Fruit fly (Drosophila melanogaster) whole organism, embryonic: ENCODE measurements around the gene CG17154.

Experiments used
- Ada2b ChIP-seq: fragments of 200-800 bp; sonication (Bioruptor generic); IDR thresholded peaks from 2 replicates; pipeline ENCODE4 v1.3.6; 2022; ENCODE audit warnings: missing biosample characterization, missing genetic modification characterization
- Antp ChIP-seq: fragments of 200-800 bp; sonication (Bioruptor generic); optimal IDR thresholded peaks from 3 replicates; lab custom pipeline; 2016; ENCODE audit warnings: missing biosample characterization, missing genetic modification characterization
- Atf6 ChIP-seq: fragments of 200-800 bp; sonication (Bioruptor generic); IDR thresholded peaks from 2 replicates; pipeline ENCODE4 v1.3.6; 2022; ENCODE audit warnings: missing biosample characterization, missing genetic modification characterization
- BEAF-32 ChIP-seq: fragments of 200-800 bp; sonication (Bioruptor generic); optimal IDR thresholded peaks from 3 replicates; lab custom pipeline; 2017; ENCODE audit warnings: missing biosample characterization, missing genetic modification characterization, mild to moderate bottlenecking, moderate library complexity, missing genetic modification reagents
- CG10959 ChIP-seq: fragments of 200-800 bp; sonication (Bioruptor generic); IDR thresholded peaks from 2 replicates; pipeline ENCODE4 v1.3.6; 2022; ENCODE audit warnings: missing biosample characterization, missing genetic modification characterization
- CG11085 ChIP-seq: fragments of 200-800 bp; sonication (Bioruptor generic); IDR thresholded peaks from 2 replicates; pipeline ENCODE4 v1.3.6; 2022; ENCODE audit warnings: missing biosample characterization, missing genetic modification characterization
- CG11456 ChIP-seq: fragments of 200-800 bp; sonication (Bioruptor generic); IDR thresholded peaks from 3 replicates; pipeline ENCODE4 v1.3.6; 2022; ENCODE audit warnings: missing biosample characterization, missing genetic modification characterization
- CG12942 ChIP-seq: fragments of 200-800 bp; sonication (Bioruptor generic); optimal IDR thresholded peaks from 3 replicates; lab custom pipeline; 2016; ENCODE audit warnings: missing biosample characterization, missing genetic modification characterization
- CG13296 ChIP-seq: fragments of 200-800 bp; sonication (Bioruptor generic); optimal IDR thresholded peaks from 3 replicates; lab custom pipeline; 2018; ENCODE audit warnings: missing biosample characterization, mild to moderate bottlenecking, missing genetic modification characterization
- CG14965 ChIP-seq: fragments of 200-800 bp; sonication (Bioruptor generic); optimal IDR thresholded peaks from 2 replicates; lab custom pipeline; 2016; ENCODE audit warnings: missing biosample characterization, missing genetic modification characterization, borderline replicate concordance
- CG15073 ChIP-seq: fragments of 200-800 bp; sonication (Bioruptor generic); optimal IDR thresholded peaks from 2 replicates; lab custom pipeline; 2016; ENCODE audit warnings: missing biosample characterization, missing genetic modification characterization
- CG15479 ChIP-seq: fragments of 200-800 bp; sonication (Bioruptor generic); optimal IDR thresholded peaks from 3 replicates; lab custom pipeline; 2019; ENCODE audit warnings: missing biosample characterization, mild to moderate bottlenecking, missing genetic modification characterization, moderate library complexity
- CG17186 ChIP-seq: fragments of 200-800 bp; sonication (Bioruptor generic); optimal IDR thresholded peaks from 3 replicates; lab custom pipeline; 2017; ENCODE audit warnings: missing biosample characterization, missing genetic modification reagents, missing genetic modification characterization
- CG18262 ChIP-seq: fragments of 200-800 bp; optimal IDR thresholded peaks from 3 replicates; lab custom pipeline; 2019; ENCODE audit warnings: missing biosample characterization, mild to moderate bottlenecking, missing genetic modification characterization, moderate library complexity
- CG31224 ChIP-seq: fragments of 200-800 bp; sonication (Bioruptor generic); IDR thresholded peaks from 2 replicates; pipeline ENCODE4 v1.3.6; 2022; ENCODE audit warnings: missing biosample characterization, missing genetic modification characterization
- CG4282 ChIP-seq: fragments of 200-800 bp; sonication (Bioruptor generic); optimal IDR thresholded peaks from 2 replicates; lab custom pipeline; 2016; ENCODE audit warnings: missing biosample characterization, missing genetic modification characterization
- CG4404 ChIP-seq: fragments of 200-800 bp; sonication (Bioruptor generic); IDR thresholded peaks from 2 replicates; pipeline ENCODE4 v1.3.6; 2022; ENCODE audit warnings: missing biosample characterization, missing genetic modification characterization
- CG4424 ChIP-seq: fragments of 200-800 bp; sonication (Bioruptor generic); optimal IDR thresholded peaks from 3 replicates; lab custom pipeline; 2016; ENCODE audit warnings: missing biosample characterization, missing genetic modification characterization
- CG6813 ChIP-seq: fragments of 200-800 bp; sonication (Bioruptor generic); optimal IDR thresholded peaks from 2 replicates; lab custom pipeline; 2017; ENCODE audit warnings: missing biosample characterization, missing genetic modification characterization, mild to moderate bottlenecking, moderate library complexity, missing genetic modification reagents
- CG6854 ChIP-seq: fragments of 200-800 bp; sonication (Bioruptor generic); optimal IDR thresholded peaks from 3 replicates; lab custom pipeline; 2017; ENCODE audit warnings: missing biosample characterization, mild to moderate bottlenecking, missing genetic modification characterization
- CG7928 ChIP-seq: fragments of 200-800 bp; sonication (Bioruptor generic); optimal IDR thresholded peaks from 2 replicates; lab custom pipeline; 2017; ENCODE audit warnings: missing biosample characterization, mild to moderate bottlenecking, missing genetic modification characterization
- CG8388 ChIP-seq: fragments of 200-800 bp; sonication (Bioruptor generic); optimal IDR thresholded peaks from 2 replicates; lab custom pipeline; 2019; ENCODE audit warnings: missing biosample characterization, mild to moderate bottlenecking, missing genetic modification characterization, moderate library complexity
- CG8765 ChIP-seq: fragments of 200-800 bp; sonication (Bioruptor generic); IDR thresholded peaks from 2 replicates; pipeline ENCODE4 v1.3.6; 2022; ENCODE audit warnings: missing biosample characterization, missing genetic modification characterization
- Dad ChIP-seq: fragments of 200-800 bp; sonication (Bioruptor generic); optimal IDR thresholded peaks from 3 replicates; lab custom pipeline; 2016; ENCODE audit warnings: missing biosample characterization, missing genetic modification characterization
- Dip3 ChIP-seq: fragments of 200-800 bp; sonication (Bioruptor generic); optimal IDR thresholded peaks from 3 replicates; lab custom pipeline; 2016; ENCODE audit warnings: missing biosample characterization, missing genetic modification characterization
- Dll ChIP-seq: fragments of 200-800 bp; sonication (Bioruptor generic); IDR thresholded peaks from 4 replicates; pipeline ENCODE4 v1.3.6; 2022; ENCODE audit warnings: missing biosample characterization, missing genetic modification characterization; ENCODE audit not compliant: partially characterized antibody
- Fer3 ChIP-seq: fragments of 200-800 bp; sonication (Bioruptor generic); optimal IDR thresholded peaks from 2 replicates; lab custom pipeline; 2018; ENCODE audit warnings: missing biosample characterization, mild to moderate bottlenecking, missing genetic modification characterization, moderate library complexity
- GATAe ChIP-seq: fragments of 200-800 bp; sonication (Bioruptor generic); conservative IDR thresholded peaks from 2 replicates; pipeline ENCODE4 v1.3.6; 2022; ENCODE audit warnings: missing biosample characterization, missing genetic modification characterization
- HmgD ChIP-seq: fragments of 200-800 bp; sonication (Bioruptor generic); optimal IDR thresholded peaks from 3 replicates; lab custom pipeline; 2016; ENCODE audit warnings: missing biosample characterization, missing genetic modification characterization
- Med ChIP-seq: fragments of 200-800 bp; sonication (Bioruptor generic); peaks from one replicate; lab custom pipeline; 2016; ENCODE audit warnings: missing biosample characterization, missing genetic modification characterization, mild to moderate bottlenecking, inconsistent platforms, moderate library complexity
- NC2β ChIP-seq: fragments of 200-800 bp; sonication (Bioruptor generic); optimal IDR thresholded peaks from 2 replicates; lab custom pipeline; 2016; ENCODE audit warnings: missing biosample characterization, missing genetic modification characterization
- NfI ChIP-seq: fragments of 200-800 bp; sonication (Bioruptor generic); optimal IDR thresholded peaks from 3 replicates; lab custom pipeline; 2018; ENCODE audit warnings: missing biosample characterization, mild to moderate bottlenecking, missing genetic modification characterization, moderate library complexity
- PHDP ChIP-seq: fragments of 200-800 bp; sonication (Bioruptor generic); optimal IDR thresholded peaks from 3 replicates; lab custom pipeline; 2018; ENCODE audit warnings: missing biosample characterization, mild to moderate bottlenecking, missing genetic modification characterization, moderate library complexity
- Scr ChIP-seq: fragments of 200-800 bp; sonication (Bioruptor generic); IDR thresholded peaks from 2 replicates; pipeline ENCODE4 v1.3.6; 2022; ENCODE audit warnings: missing biosample characterization, missing genetic modification characterization; ENCODE audit not compliant: partially characterized antibody
- ash1 ChIP-seq: fragments of 200-800 bp; sonication (Bioruptor generic); optimal IDR thresholded peaks from 2 replicates; lab custom pipeline; 2018; ENCODE audit warnings: missing biosample characterization, mild to moderate bottlenecking, missing genetic modification characterization
- br ChIP-seq: fragments of >200 bp; optimal IDR thresholded peaks from 2 replicates; lab custom pipeline; 2017
- bsh ChIP-seq, 2 experiments: fragments of 200-800 bp; sonication (Bioruptor generic); optimal IDR thresholded peaks; 2 replicates each; lab custom pipeline; 2017 to 2018; ENCODE audit warnings: mild to moderate bottlenecking in 2 of 2, missing biosample characterization in 2 of 2, missing genetic modification characterization in 2 of 2, moderate library complexity in 1 of 2
- cato ChIP-seq: fragments of 200-800 bp; sonication (Bioruptor generic); optimal IDR thresholded peaks from 2 replicates; lab custom pipeline; 2016; ENCODE audit warnings: missing biosample characterization, missing genetic modification characterization, borderline replicate concordance
- crp ChIP-seq, 2 experiments: fragments of 200-800 bp; sonication (Bioruptor generic); optimal IDR thresholded peaks; 2 replicates in 1 of 2; 3 replicates in 1 of 2; lab custom pipeline; 2017; ENCODE audit warnings: missing biosample characterization in 2 of 2, missing genetic modification characterization in 2 of 2, mild to moderate bottlenecking in 1 of 2, moderate library complexity in 1 of 2
- cwo ChIP-seq: fragments of 200-800 bp; sonication (Bioruptor generic); optimal IDR thresholded peaks from 3 replicates; lab custom pipeline; 2017; ENCODE audit warnings: missing biosample characterization, missing genetic modification characterization, mild to moderate bottlenecking, moderate library complexity, missing genetic modification reagents
- disco-r ChIP-seq: fragments of 200-800 bp; sonication (Bioruptor generic); optimal IDR thresholded peaks from 2 replicates; lab custom pipeline; 2016; ENCODE audit warnings: missing biosample characterization, missing genetic modification characterization
- gce ChIP-seq: fragments of 200-800 bp; sonication (Bioruptor generic); IDR thresholded peaks from 3 replicates; pipeline ENCODE4 v1.3.6; 2022; ENCODE audit warnings: missing biosample characterization, missing genetic modification characterization
- gsb ChIP-seq: fragments of 200-800 bp; sonication (Bioruptor generic); IDR thresholded peaks from 2 replicates; pipeline ENCODE4 v1.3.6; 2022; ENCODE audit warnings: missing biosample characterization, missing genetic modification characterization
- jigr1 ChIP-seq: fragments of 200-800 bp; sonication (Bioruptor generic); IDR thresholded peaks from 3 replicates; pipeline ENCODE4 v1.3.6; 2022; ENCODE audit warnings: missing biosample characterization, missing genetic modification characterization
- oc ChIP-seq: fragments of 200-800 bp; sonication (Bioruptor generic); optimal IDR thresholded peaks from 2 replicates; lab custom pipeline; 2018; ENCODE audit warnings: missing biosample characterization, mild to moderate bottlenecking, missing genetic modification characterization, moderate library complexity
- slbo ChIP-seq: fragments of 200-800 bp; sonication (Bioruptor generic); IDR thresholded peaks from 2 replicates; pipeline ENCODE4 v1.3.6; 2022; ENCODE audit warnings: missing biosample characterization, missing genetic modification characterization
- tup ChIP-seq: fragments of 200-800 bp; sonication (Bioruptor generic); optimal IDR thresholded peaks from 2 replicates; lab custom pipeline; 2016; ENCODE audit warnings: missing biosample characterization, mild to moderate bottlenecking, missing genetic modification characterization, moderate library complexity
- usp ChIP-seq: fragments of >200 bp; optimal IDR thresholded peaks from 2 replicates; lab custom pipeline; 2017; ENCODE audit warnings: missing biosample characterization, missing genetic modification characterization
- yki ChIP-seq: fragments of >200 bp; optimal IDR thresholded peaks from 3 replicates; lab custom pipeline; 2018
- zf30C ChIP-seq: fragments of 200-800 bp; sonication (Bioruptor generic); optimal IDR thresholded peaks from 3 replicates; lab custom pipeline; 2018; ENCODE audit warnings: missing biosample characterization, mild to moderate bottlenecking, missing genetic modification characterization

The CG17154 gene

DNA sequence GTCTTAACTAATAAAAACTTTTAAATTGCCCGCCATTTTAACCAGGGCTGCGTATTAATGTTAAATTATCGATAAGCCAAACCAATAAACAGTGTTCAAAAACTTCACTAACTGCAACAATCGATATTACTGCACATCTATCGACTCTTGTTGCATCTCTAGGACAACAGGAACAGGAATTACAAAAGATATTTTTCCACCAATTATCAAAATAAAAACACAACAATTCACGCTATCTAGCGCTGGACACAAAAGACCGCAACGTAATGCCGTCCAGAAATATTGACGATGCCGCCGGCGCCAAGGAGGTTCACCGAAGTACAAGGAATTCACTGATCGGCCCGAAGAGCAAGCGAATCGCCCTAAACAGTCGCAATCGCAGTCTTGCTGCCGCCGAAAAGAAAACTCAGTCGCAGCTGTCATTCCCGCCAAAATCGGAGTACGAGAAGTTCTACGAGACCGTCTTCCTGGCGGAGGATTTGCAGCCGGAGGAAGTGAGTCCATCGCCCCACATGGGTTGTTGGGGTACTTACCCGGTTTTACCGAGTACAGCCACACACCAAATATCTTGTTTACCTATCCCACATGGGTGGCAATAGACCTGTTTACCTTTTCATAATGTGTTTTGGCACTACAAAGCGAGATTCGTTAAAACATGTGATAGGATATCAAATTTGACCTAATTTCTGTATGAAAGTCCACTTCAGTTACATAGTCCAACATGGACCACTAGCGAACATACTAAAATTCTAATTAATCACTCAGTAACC, 27.7 kb downstream of the CG17154 start, which contains the start of gene vers (continued):
- peak; percentile 23 for TF ChIP-seq CG8388 (GFP tag; lab: Kevin White, UChicago)
- peak; percentile 9 for TF ChIP-seq CG17186 (GFP tag; lab: Kevin White, UChicago)
- TF ChIP-seq Ada2b (GFP tag; lab: Robert Waterston, UW), result no peak
- TF ChIP-seq CG4282, result no peak
- TF ChIP-seq disco-r, result no peak
- no peak for TF ChIP-seq CG8765 (GFP tag; lab: Robert Waterston, UW)
- no peak for TF ChIP-seq gce (GFP tag; lab: Robert Waterston, UW)
- no peak for TF ChIP-seq Dad (GFP tag; lab: Kevin White, UChicago)
- peak; percentile 3 for TF ChIP-seq HmgD (GFP tag; lab: Kevin White, UChicago)
- TF ChIP-seq CG4404 (GFP tag; lab: Robert Waterston, UW), result no peak
- TF ChIP-seq Dll (GFP tag; lab: Robert Waterston, UW), result peak; percentile 95
- no peak for TF ChIP-seq CG11085 (GFP tag; lab: Robert Waterston, UW)
- TF ChIP-seq NfI (GFP tag; lab: Kevin White, UChicago), result no peak
- no peak for TF ChIP-seq usp (GFP tag; lab: Kevin White, UChicago)
- TF ChIP-seq CG15073 (GFP tag; lab: Kevin White, UChicago), result no peak
- TF ChIP-seq CG4424 (GFP tag; lab: Kevin White, UChicago), result no peak
- peak; percentile 58 for TF ChIP-seq slbo (GFP tag; lab: Robert Waterston, UW)
- no peak for TF ChIP-seq crp (GFP tag; optimal IDR thresholded peaks at IDR 0.05; lab: Kevin White, UChicago)
- TF ChIP-seq jigr1 (GFP tag; lab: Robert Waterston, UW), result no peak
- no peak for TF ChIP-seq ash1
- no peak for TF ChIP-seq CG14965 (GFP tag; lab: Kevin White, UChicago)
- TF ChIP-seq Antp, result no peak
- no peak for TF ChIP-seq CG31224 (GFP tag; lab: Robert Waterston, UW)
- no peak for TF ChIP-seq Fer3 (tag; lab: Kevin White, UChicago)
- TF ChIP-seq bsh (GFP tag; optimal IDR thresholded peaks at IDR 0.05; lab: Kevin White, UChicago), result no peak
- no peak for TF ChIP-seq tup (GFP tag; lab: Kevin White, UChicago)
- TF ChIP-seq PHDP (tag; lab: Kevin White, UChicago), result no peak
- no peak for TF ChIP-seq gsb (GFP tag; lab: Robert Waterston, UW)
- TF ChIP-seq cato (GFP tag; lab: Kevin White, UChicago), result no peak
- no peak for TF ChIP-seq oc (tag; lab: Kevin White, UChicago)
- no peak for TF ChIP-seq Dip3
- peak; percentile 92 for TF ChIP-seq CG7928
- TF ChIP-seq CG6813, result no peak
- TF ChIP-seq CG10959 (GFP tag; lab: Robert Waterston, UW), result no peak
- peak; percentile 88 for TF ChIP-seq Med
- no peak for TF ChIP-seq CG12942
- TF ChIP-seq CG13296 (GFP tag; lab: Kevin White, UChicago), result peak; percentile 29
- no peak for TF ChIP-seq cwo (GFP tag; lab: Kevin White, UChicago)
- TF ChIP-seq br (lab: Kevin White, UChicago), result no peak
- TF ChIP-seq Scr (GFP tag; lab: Robert Waterston, UW), result peak; percentile 91
- no peak for TF ChIP-seq CG6854 (GFP tag; lab: Kevin White, UChicago)
- peak; percentile 17; the same call in 1 of the 2 replicates for TF ChIP-seq Atf6 (GFP tag; lab: Robert Waterston, UW)
- TF ChIP-seq CG18262 (tag; lab: Kevin White, UChicago), result no peak
- no peak for TF ChIP-seq NC2β (GFP tag; lab: Kevin White, UChicago)
- peak; percentile 93 for TF ChIP-seq BEAF-32
- TF ChIP-seq yki (lab: Kevin White, UChicago), result no peak
- TF ChIP-seq CG15479 (GFP tag; lab: Kevin White, UChicago), result no peak
- TF ChIP-seq GATAe (GFP tag; lab: Robert Waterston, UW), result no peak
- TF ChIP-seq CG11456 (GFP tag; lab: Robert Waterston, UW), result no peak
- no peak for TF ChIP-seq zf30C
